Worm (Caenorhabditis elegans) whole organism, late embryonic: Measurements from ENCODE around the gene nit-1.
A peak's percentile ranks its signal among the peaks of the same experiment; 100 is the strongest.

ENCODE experiments used
- C08G9.2 ChIP-seq: sonication (generic microtip); optimal IDR thresholded peaks from 2 replicates; lab custom pipeline; 2016; ENCODE audit warnings: mild to moderate bottlenecking, missing genetic modification characterization, moderate library complexity, missing compliant biosample characterization
- ama-1 ChIP-seq: fragments of 150-350 bp; optimal IDR thresholded peaks from 2 replicates; lab custom pipeline; 2014
- ceh-18 ChIP-seq: sonication (generic microtip); optimal IDR thresholded peaks from 2 replicates; lab custom pipeline; 2016; ENCODE audit warnings: missing genetic modification characterization, missing compliant biosample characterization
- ceh-48 ChIP-seq: sonication (generic microtip); optimal IDR thresholded peaks from 2 replicates; lab custom pipeline; 2016; ENCODE audit warnings: missing genetic modification characterization, inconsistent platforms, missing compliant biosample characterization
- elt-2 ChIP-seq: sonication (generic microtip); optimal IDR thresholded peaks from 2 replicates; lab custom pipeline; 2016; ENCODE audit warnings: missing genetic modification reagents, missing genetic modification characterization, missing compliant biosample characterization
- lim-6 ChIP-seq: sonication (generic microtip); optimal IDR thresholded peaks from 2 replicates; lab custom pipeline; 2016; ENCODE audit warnings: missing genetic modification characterization, missing compliant biosample characterization
- nhr-11 ChIP-seq: fragments of 150-350 bp; optimal IDR thresholded peaks from 2 replicates; lab custom pipeline; 2014; ENCODE audit warnings: missing biosample characterization, missing genetic modification characterization
- pha-4 ChIP-seq: fragments of 150-350 bp; optimal IDR thresholded peaks from 2 replicates; lab custom pipeline; 2018; ENCODE audit warnings: missing biosample characterization, missing genetic modification reagents, missing genetic modification characterization
- pqm-1 ChIP-seq: sonication (generic microtip); optimal IDR thresholded peaks from 2 replicates; lab custom pipeline; 2016; ENCODE audit warnings: missing genetic modification characterization, missing compliant biosample characterization
- ref-2 ChIP-seq: sonication (generic microtip); optimal IDR thresholded peaks from 2 replicates; lab custom pipeline; 2016; ENCODE audit warnings: missing genetic modification characterization, missing compliant biosample characterization
- tbx-2 ChIP-seq: sonication (generic microtip); optimal IDR thresholded peaks from 2 replicates; lab custom pipeline; 2016; ENCODE audit warnings: missing genetic modification characterization, missing compliant biosample characterization
- tbx-7 ChIP-seq: sonication (generic microtip); optimal IDR thresholded peaks from 2 replicates; lab custom pipeline; 2016; ENCODE audit warnings: missing genotype, missing genetic modification characterization, missing compliant biosample characterization
- unc-86 ChIP-seq: sonication (generic microtip); optimal IDR thresholded peaks from 2 replicates; lab custom pipeline; 2016; ENCODE audit warnings: missing genetic modification characterization, missing compliant biosample characterization
- ztf-16 ChIP-seq: sonication (generic microtip); optimal IDR thresholded peaks from 2 replicates; lab custom pipeline; 2017; ENCODE audit warnings: missing genetic modification characterization, missing compliant biosample characterization

ce11 chrIII:3914836-3915235, 7.2 kb upstream of the nit-1 start:
- TF ChIP-seq C08G9.2 (no peak), pqm-1 (tag; lab: Kevin White, UChicago) (no peak), ref-2 (tag; lab: Kevin White, UChicago) (no peak), ceh-48 (no peak), unc-86 (tag; lab: Kevin White, UChicago) (no peak), ama-1 (no peak), ztf-16 (tag; lab: Kevin White, UChicago) (no peak), pha-4 (tag; lab: Kevin White, UChicago) (no peak), nhr-11 (no peak), tbx-7 (tag; lab: Kevin White, UChicago) (no peak), tbx-2 (tag; lab: Kevin White, UChicago) (peak; percentile 21), ceh-18 (tag; lab: Kevin White, UChicago) (peak; percentile 43), lim-6 (tag; lab: Kevin White, UChicago) (no peak), elt-2 (tag; lab: Kevin White, UChicago) (no peak)
